Worm (Caenorhabditis elegans): ENCODE measurements around the gene K12H6.7.

ce11 chrII:2827859-2828403 lies 8.8 kb downstream of the K12H6.7 start, which contains the start of gene K12H6.8:
- no peak for TF ChIP-seq unc-62 (GFP tag; optimal IDR thresholded peaks at IDR 0.05)
- TF ChIP-seq elt-1 (tag; optimal IDR thresholded peaks at IDR 0.05) = no peak
- TF ChIP-seq unc-39 (tag; optimal IDR thresholded peaks at IDR 0.05) = no peak
- no peak for TF ChIP-seq zag-1 (tag; optimal IDR thresholded peaks at IDR 0.05)
- TF ChIP-seq lin-39 (tag; optimal IDR thresholded peaks at IDR 0.05) = no peak

Measured in whole organism, L2 larva.